Worm (Caenorhabditis elegans) whole organism, early embryonic: ENCODE data around the gene smex-2.
A peak's percentile ranks its signal among the peaks of the same experiment; 100 is the strongest.
"Not testable (repeated sequence)": the region's sequence is repeated elsewhere in the genome, so short reads cannot be mapped to it uniquely, and the experiment has no call there.

Source experiments
- B0310.2 ChIP-seq: sonication (generic microtip); optimal IDR thresholded peaks from 2 replicates; lab custom pipeline; 2016; ENCODE audit warnings: mild to moderate bottlenecking, missing genetic modification characterization, missing compliant biosample characterization
- F13C5.2 ChIP-seq: sonication (generic microtip); optimal IDR thresholded peaks from 2 replicates; lab custom pipeline; 2017; ENCODE audit warnings: mild to moderate bottlenecking, missing genetic modification characterization, inconsistent platforms, missing compliant biosample characterization
- aly-1 ChIP-seq: sonication (generic microtip); optimal IDR thresholded peaks from 2 replicates; lab custom pipeline; 2016; ENCODE audit warnings: missing genetic modification characterization, missing compliant biosample characterization
- ama-1 ChIP-seq: fragments of 150-350 bp; optimal IDR thresholded peaks from 2 replicates; lab custom pipeline; 2014
- ceh-13 ChIP-seq: fragments of 200-800 bp; sonication (Bioruptor generic); optimal IDR thresholded peaks from 2 replicates; lab custom pipeline; 2018; ENCODE audit warnings: mild to moderate bottlenecking, missing genetic modification characterization, missing compliant biosample characterization
- ceh-36 ChIP-seq: sonication (generic microtip); optimal IDR thresholded peaks from 2 replicates; lab custom pipeline; 2016; ENCODE audit warnings: missing genetic modification characterization, inconsistent platforms, missing compliant biosample characterization
- ets-7 ChIP-seq: sonication (generic microtip); optimal IDR thresholded peaks from 2 replicates; lab custom pipeline; 2016; ENCODE audit warnings: missing genotype, missing genetic modification characterization, missing compliant biosample characterization
- flt-1 ChIP-seq: fragments of 200-800 bp; sonication (Bioruptor generic); IDR thresholded peaks from 2 replicates; pipeline ENCODE4 v1.3.6; 2022; ENCODE audit warnings: missing genetic modification characterization, missing compliant biosample characterization
- hmbx-1 ChIP-seq: sonication (generic microtip); optimal IDR thresholded peaks from 2 replicates; lab custom pipeline; 2016; ENCODE audit warnings: mild to moderate bottlenecking, missing genetic modification characterization, missing compliant biosample characterization
- hmg-4 ChIP-seq: fragments of 200-800 bp; sonication (Bioruptor generic); optimal IDR thresholded peaks from 2 replicates; lab custom pipeline; 2018; ENCODE audit warnings: mild to moderate bottlenecking, missing genetic modification characterization, missing compliant biosample characterization
- hnd-1 ChIP-seq: sonication (generic microtip); optimal IDR thresholded peaks from 2 replicates; lab custom pipeline; 2016; ENCODE audit warnings: missing genetic modification characterization, missing compliant biosample characterization
- pes-1 ChIP-seq: fragments of 200-800 bp; sonication (Bioruptor generic); IDR thresholded peaks from 2 replicates; pipeline ENCODE4 v1.3.6; 2022; ENCODE audit warnings: missing genetic modification reagents, missing genetic modification characterization, missing compliant biosample characterization
- scrt-1 ChIP-seq: fragments of 200-800 bp; sonication (Bioruptor generic); IDR thresholded peaks from 2 replicates; pipeline ENCODE4 v1.3.6; 2022; ENCODE audit warnings: missing genetic modification characterization, missing compliant biosample characterization
- sea-1 ChIP-seq: fragments of 200-800 bp; sonication (Bioruptor generic); conservative IDR thresholded peaks from 2 replicates; pipeline ENCODE4 v1.3.6; 2022; ENCODE audit warnings: missing genetic modification characterization, missing compliant biosample characterization
- tbx-11 ChIP-seq: fragments of 200-800 bp; sonication (Bioruptor generic); IDR thresholded peaks from 2 replicates; pipeline ENCODE4 v1.3.6; 2022; ENCODE audit warnings: missing genetic modification characterization, missing compliant biosample characterization
- tbx-37 ChIP-seq: fragments of 200-800 bp; sonication (Bioruptor generic); conservative IDR thresholded peaks from 2 replicates; pipeline ENCODE4 v1.3.6; 2022; ENCODE audit warnings: missing genetic modification reagents, missing genetic modification characterization, missing compliant biosample characterization
- tra-4 ChIP-seq: sonication (generic microtip); optimal IDR thresholded peaks from 2 replicates; lab custom pipeline; 2017; ENCODE audit warnings: missing genetic modification characterization, missing compliant biosample characterization

Gene smex-2

DNA sequence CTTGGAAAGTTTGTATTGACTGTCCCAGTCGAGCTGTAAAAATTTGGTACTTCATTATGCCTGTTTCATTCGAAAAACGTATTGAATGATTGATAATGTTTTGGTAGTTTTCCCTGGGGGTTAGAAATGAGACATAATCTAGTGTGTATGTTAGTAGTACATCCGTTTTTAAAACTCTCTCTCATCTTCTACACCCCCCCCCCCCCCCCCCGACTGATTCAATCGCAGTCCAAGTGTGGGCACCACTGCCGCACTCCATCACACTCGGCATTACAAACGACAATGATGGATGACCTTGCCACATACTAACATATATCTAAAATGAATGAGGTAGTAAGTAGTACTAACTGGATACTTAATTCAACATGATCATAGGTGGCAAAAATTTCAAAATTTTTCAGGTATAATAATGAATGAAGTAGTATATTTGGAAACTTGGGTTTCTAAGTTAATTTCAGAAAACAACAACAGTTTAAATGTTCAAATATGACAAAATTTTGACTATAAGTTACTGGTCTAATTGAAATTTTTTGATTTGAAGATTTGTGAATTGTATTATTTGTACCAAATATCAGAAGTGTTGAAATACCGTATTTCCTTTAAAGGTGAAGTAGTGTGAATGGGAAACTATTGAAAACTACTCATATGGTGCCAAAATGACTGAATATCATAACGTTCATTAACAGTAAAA is 2.3 kb upstream of the smex-2 start:
- TF ChIP-seq pes-1 (GFP tag; lab: Robert Waterston, UW), result 0 out of 2 replicates have a peak, but pooled peaks have one; percentile 9
- no peak for TF ChIP-seq ama-1
- TF ChIP-seq ets-7, result no peak
- TF ChIP-seq tra-4 (tag; lab: Kevin White, UChicago), result no peak
- TF ChIP-seq hmg-4 (GFP tag; lab: Kevin White, UChicago), result peak; percentile 24
- no peak for TF ChIP-seq scrt-1 (GFP tag; lab: Robert Waterston, UW)
- no peak for TF ChIP-seq tbx-37 (GFP tag; lab: Robert Waterston, UW)

DNA sequence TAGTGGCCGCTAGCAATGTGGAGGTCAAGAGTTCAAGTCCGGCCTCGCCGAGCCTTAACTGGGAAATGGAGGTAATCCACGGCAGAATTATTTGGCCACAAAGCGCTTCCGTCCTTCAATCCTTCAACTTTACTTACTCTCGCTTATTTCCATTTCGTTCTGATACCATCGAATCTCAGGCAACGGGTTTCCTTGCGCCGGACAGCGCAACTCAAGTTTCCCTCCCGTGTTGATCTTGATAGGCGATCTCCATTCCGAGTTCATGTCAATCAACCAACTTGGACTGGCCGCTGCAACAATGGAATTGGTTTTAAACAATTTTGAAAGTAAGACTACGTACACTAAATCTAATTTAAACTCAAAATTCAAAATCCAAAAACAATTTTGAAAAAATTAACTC is 1.6 kb upstream of the smex-2 start:
- TF ChIP-seq pes-1 (GFP tag; lab: Robert Waterston, UW), result peak; percentile 32; the same call in 1 of the 2 replicates
- no peak for TF ChIP-seq aly-1

DNA sequence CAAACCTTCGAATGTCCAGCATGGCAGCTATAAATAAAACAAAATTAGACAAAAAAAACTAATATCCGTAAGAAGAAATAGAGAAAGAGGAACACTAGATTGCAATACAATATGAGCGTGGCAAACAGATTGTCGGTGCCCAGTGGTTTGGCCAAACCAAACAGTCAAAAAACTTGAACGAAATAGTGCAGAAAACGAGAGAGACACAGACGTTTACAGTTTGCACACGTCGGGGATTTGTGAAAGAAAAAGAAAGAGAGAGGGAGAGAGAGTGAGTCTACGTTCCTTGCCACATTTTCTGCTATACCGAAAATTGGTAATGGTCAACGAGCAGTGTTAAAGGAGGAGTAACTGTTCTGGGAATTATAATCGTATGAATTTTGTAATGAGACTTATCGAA is 4.1 kb downstream of the smex-2 start, which contains the start of gene ergi-1:
Gene ergi-1 (minus strand): TSS at position 101 of the 400 bp plus-strand sequence.
- no peak for TF ChIP-seq sea-1 (GFP tag; lab: Robert Waterston, UW)
- TF ChIP-seq hmbx-1 (tag; lab: Kevin White, UChicago), result no peak
- no peak for TF ChIP-seq hmg-4 (GFP tag; lab: Kevin White, UChicago)
- no peak for TF ChIP-seq B0310.2 (tag; lab: Kevin White, UChicago)
- TF ChIP-seq tbx-11 (GFP tag; lab: Robert Waterston, UW), result no peak
- TF ChIP-seq flt-1 (GFP tag; lab: Robert Waterston, UW), result no peak

DNA sequence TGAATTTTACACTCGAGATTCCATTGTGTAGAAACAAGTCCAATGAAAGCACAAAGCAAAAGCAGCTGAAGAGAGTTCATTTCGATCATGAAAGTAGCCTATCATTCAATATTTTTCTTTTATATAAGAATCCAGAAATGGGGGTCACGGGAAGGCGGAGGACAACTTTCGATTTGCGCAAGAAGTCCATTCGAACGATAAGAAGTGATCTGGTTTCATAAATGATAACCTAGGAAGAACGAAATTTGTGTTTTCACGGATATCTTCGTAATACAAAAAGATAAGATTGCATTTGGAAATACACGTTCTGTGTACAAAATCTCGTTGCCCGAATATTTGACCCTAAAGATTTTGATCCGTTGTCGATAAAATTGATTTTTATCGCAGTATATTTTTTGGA is 7.8 kb downstream of the smex-2 start, which contains the start of gene Y102A11A.5:
Gene Y102A11A.5 (minus strand): TSS at position 175 of the 400 bp plus-strand sequence.
- no peak for TF ChIP-seq tra-4 (tag; lab: Kevin White, UChicago)
- no peak for TF ChIP-seq B0310.2 (tag; lab: Kevin White, UChicago)
- no peak for TF ChIP-seq hmg-4 (GFP tag; lab: Kevin White, UChicago)
- no peak for TF ChIP-seq scrt-1 (GFP tag; lab: Robert Waterston, UW)
- no peak for TF ChIP-seq ama-1
- TF ChIP-seq F13C5.2 (tag; lab: Kevin White, UChicago), result no peak
- no peak for TF ChIP-seq flt-1 (GFP tag; lab: Robert Waterston, UW)
- TF ChIP-seq tbx-37 (GFP tag; lab: Robert Waterston, UW), result no peak
- TF ChIP-seq ceh-36 (tag; lab: Kevin White, UChicago), result no peak
- TF ChIP-seq ets-7, result no peak
- TF ChIP-seq aly-1, result no peak
- no peak for TF ChIP-seq hmbx-1 (tag; lab: Kevin White, UChicago)
- TF ChIP-seq sea-1 (GFP tag; lab: Robert Waterston, UW), result no peak
- no peak for TF ChIP-seq ceh-13 (GFP tag; lab: Kevin White, UChicago)
- TF ChIP-seq pes-1 (GFP tag; lab: Robert Waterston, UW), result no peak
- TF ChIP-seq hnd-1 (tag; lab: Kevin White, UChicago), result no peak
- TF ChIP-seq tbx-11 (GFP tag; lab: Robert Waterston, UW), result no peak

DNA sequence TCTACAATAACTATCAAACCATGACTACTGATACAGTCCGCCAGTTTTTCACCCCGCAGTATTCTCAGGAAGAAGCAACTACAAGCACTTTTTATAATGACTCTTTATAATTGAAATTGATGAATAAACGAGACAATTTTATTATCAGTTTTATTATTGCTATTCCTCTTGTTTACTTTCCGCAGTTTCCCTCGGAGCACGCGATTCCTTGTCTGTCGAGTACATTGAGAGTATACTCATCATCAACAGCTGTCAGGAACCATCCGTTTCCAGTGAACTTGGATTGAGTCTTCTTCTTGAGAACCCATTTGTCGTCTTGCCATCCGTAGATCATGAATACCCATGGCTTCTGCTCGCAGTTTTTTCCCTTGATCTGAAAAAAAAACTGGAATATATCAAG is 8.4 kb downstream of the smex-2 start:
- TF ChIP-seq scrt-1 (GFP tag; lab: Robert Waterston, UW), result no peak
- TF ChIP-seq tbx-11 (GFP tag; lab: Robert Waterston, UW), result no peak
- TF ChIP-seq aly-1, result no peak
- no peak for TF ChIP-seq sea-1 (GFP tag; lab: Robert Waterston, UW)
- TF ChIP-seq pes-1 (GFP tag; lab: Robert Waterston, UW), result no peak
- TF ChIP-seq ceh-36 (tag; lab: Kevin White, UChicago), result no peak
- no peak for TF ChIP-seq flt-1 (GFP tag; lab: Robert Waterston, UW)
- TF ChIP-seq B0310.2 (tag; lab: Kevin White, UChicago), result no peak
- TF ChIP-seq tbx-37 (GFP tag; lab: Robert Waterston, UW), result no peak
- no peak for TF ChIP-seq hnd-1 (tag; lab: Kevin White, UChicago)
- TF ChIP-seq hmbx-1 (tag; lab: Kevin White, UChicago), result no peak

DNA sequence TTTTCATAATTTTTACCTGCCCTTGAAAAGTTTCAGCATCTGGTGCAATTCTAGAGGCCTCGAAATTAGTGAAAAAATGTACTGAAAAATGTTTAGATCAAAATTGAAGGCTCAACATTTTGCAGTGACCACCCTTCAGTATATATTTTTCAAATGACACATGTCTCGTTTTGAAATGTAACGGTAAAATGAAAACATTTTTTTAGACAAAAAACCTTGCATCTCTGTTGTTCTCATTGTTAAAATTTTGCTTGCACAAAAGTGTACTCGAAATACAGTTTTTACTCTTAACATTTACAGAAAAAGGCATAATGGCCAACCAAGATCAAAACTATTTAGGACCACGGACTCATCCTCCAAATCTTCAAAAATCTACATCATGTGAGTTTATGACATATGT is 12.9 kb downstream of the smex-2 start, which contains the start of gene Y102A11A.2:
Gene Y102A11A.2 (plus strand): TSS at position 301 of the 400 bp plus-strand sequence.
- not testable (repeated sequence) for TF ChIP-seq aly-1; ceh-13 (GFP tag; lab: Kevin White, UChicago); tra-4 (tag; lab: Kevin White, UChicago)

DNA sequence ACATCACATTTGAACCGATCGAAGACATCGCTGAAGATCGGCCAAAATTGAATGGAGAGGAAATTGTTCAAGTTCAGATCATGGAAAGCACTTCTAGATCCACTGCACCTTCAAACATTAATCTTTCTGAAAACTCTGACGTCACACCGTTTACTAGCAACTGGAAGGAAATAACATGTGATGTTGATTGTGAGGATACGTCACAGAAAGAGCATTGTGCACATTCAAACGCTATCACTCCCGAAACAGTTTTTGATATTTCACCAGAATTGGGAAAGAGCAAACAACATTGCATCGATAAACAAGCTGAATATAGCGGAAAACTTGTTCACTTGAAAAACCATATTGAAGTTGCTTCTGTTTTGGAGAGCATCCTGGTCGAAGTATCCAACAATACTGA is 17.7 kb downstream of the smex-2 start:
- TF ChIP-seq ets-7 (no peak), aly-1 (no peak), tra-4 (tag; lab: Kevin White, UChicago) (no peak), ceh-13 (GFP tag; lab: Kevin White, UChicago) (no peak), flt-1 (GFP tag; lab: Robert Waterston, UW) (no peak), F13C5.2 (tag; lab: Kevin White, UChicago) (no peak), pes-1 (GFP tag; lab: Robert Waterston, UW) (no peak), ceh-36 (tag; lab: Kevin White, UChicago) (no peak), ama-1 (no peak), tbx-11 (GFP tag; lab: Robert Waterston, UW) (no peak), hmg-4 (GFP tag; lab: Kevin White, UChicago) (no peak), hmbx-1 (tag; lab: Kevin White, UChicago) (no peak), B0310.2 (tag; lab: Kevin White, UChicago) (no peak), scrt-1 (GFP tag; lab: Robert Waterston, UW) (no peak), tbx-37 (GFP tag; lab: Robert Waterston, UW) (no peak), sea-1 (GFP tag; lab: Robert Waterston, UW) (no peak)
